Worm (Caenorhabditis elegans): ENCODE measurements around the gene R10D12.8.

DNA sequence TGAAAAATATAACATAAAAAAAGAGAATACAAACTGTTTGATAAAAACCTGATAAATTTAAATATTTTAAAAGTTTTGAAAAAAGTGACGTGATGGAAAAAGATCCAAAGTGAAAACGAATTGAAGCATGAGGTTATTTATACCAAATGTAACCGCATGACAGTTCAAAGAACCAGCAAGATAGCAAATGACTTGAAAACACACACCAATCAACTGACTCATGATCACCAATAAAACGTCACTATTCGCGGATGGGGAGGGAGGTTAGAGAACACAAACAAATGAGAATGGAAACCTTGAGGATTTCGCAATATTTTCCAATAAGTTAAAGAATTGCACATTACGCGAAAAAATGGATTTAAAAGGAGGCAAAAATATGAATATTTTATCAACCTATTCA lies 43.7 kb downstream of the R10D12.8 start, which contains the start of gene C06B3.7:
- TF ChIP-seq nhr-28 (tag; optimal IDR thresholded peaks at IDR 0.05) (no peak), ceh-43 (GFP tag; optimal IDR thresholded peaks at IDR 0.05) (no peak), ztf-11 (tag; optimal IDR thresholded peaks at IDR 0.05) (no peak), lsy-2 (tag; optimal IDR thresholded peaks at IDR 0.05) (no peak), lin-13 (tag; optimal IDR thresholded peaks at IDR 0.05) (no peak), sptf-1 (tag; optimal IDR thresholded peaks at IDR 0.05) (no peak)

All from whole organism, mixed stage, embryonic.